Fruit fly (Drosophila melanogaster): Measurements from ENCODE around the gene CG11964.

DNA sequence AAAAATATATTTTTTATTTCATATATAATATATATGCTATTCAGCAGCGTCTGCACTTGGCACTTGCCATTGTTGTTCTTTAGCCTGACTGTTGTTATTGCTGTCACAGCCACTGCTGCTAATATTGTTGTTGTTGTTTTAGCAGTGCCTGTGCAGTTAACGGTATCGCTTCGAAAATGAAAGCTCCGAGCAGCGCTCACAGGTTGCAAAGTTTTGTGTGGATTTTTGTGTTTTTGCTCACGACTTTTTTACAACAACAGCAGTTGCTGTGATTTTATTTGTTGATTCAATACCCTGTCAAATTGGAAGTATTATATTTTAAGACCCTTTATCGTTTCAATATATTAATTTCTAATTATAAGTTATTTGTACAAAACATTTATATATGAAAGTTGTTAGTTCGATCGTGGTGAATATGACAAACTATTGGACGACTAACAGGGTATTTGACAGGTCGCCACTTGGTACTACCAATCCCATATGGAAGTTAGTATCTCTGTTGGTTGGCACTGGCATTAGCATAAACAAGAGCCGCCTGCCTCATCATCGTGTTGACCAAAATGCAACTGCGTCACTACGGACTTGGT, 19.0 kb upstream of the CG11964 start:
- TF ChIP-seq psq (optimal IDR thresholded peaks at IDR 0.05) = no peak
- no peak for TF ChIP-seq CG8478 (optimal IDR thresholded peaks at IDR 0.05)
- TF ChIP-seq pan (optimal IDR thresholded peaks at IDR 0.05) = no peak
